Fruit fly (Drosophila melanogaster) whole organism, embryonic: ENCODE data around the gene CG31076.
A peak's percentile ranks its signal among the peaks of the same experiment; 100 is the strongest.

ENCODE experiments used
- B-H1 ChIP-seq: fragments of 200-800 bp; sonication (Bioruptor generic); IDR thresholded peaks from 3 replicates; pipeline ENCODE4 v1.3.6; 2022; ENCODE audit warnings: missing biosample characterization, missing genetic modification characterization
- CG10209 ChIP-seq: fragments of 200-800 bp; sonication (Bioruptor generic); optimal IDR thresholded peaks from 3 replicates; lab custom pipeline; 2017; ENCODE audit warnings: missing biosample characterization, mild to moderate bottlenecking, missing genetic modification characterization, missing genetic modification reagents
- CG11456 ChIP-seq: fragments of 200-800 bp; sonication (Bioruptor generic); IDR thresholded peaks from 3 replicates; pipeline ENCODE4 v1.3.6; 2022; ENCODE audit warnings: missing biosample characterization, missing genetic modification characterization
- CG18599 ChIP-seq: fragments of 200-800 bp; sonication (Bioruptor generic); optimal IDR thresholded peaks from 3 replicates; lab custom pipeline; 2017; ENCODE audit warnings: missing biosample characterization, missing genetic modification characterization, mild to moderate bottlenecking, moderate library complexity, missing genetic modification reagents
- CG30020 ChIP-seq: fragments of 200-800 bp; optimal IDR thresholded peaks from 2 replicates; lab custom pipeline; 2019; ENCODE audit warnings: missing biosample characterization, mild to moderate bottlenecking, missing genetic modification characterization, moderate library complexity
- CG34376 ChIP-seq: fragments of 200-800 bp; sonication (Bioruptor generic); optimal IDR thresholded peaks from 2 replicates; lab custom pipeline; 2018; ENCODE audit warnings: missing biosample characterization, mild to moderate bottlenecking, missing genetic modification characterization
- CG6765 ChIP-seq: fragments of 200-800 bp; sonication (Bioruptor generic); optimal IDR thresholded peaks from 3 replicates; lab custom pipeline; 2017; ENCODE audit warnings: missing biosample characterization, mild to moderate bottlenecking, missing genetic modification characterization
- D19B ChIP-seq: fragments of 200-800 bp; sonication (Bioruptor generic); optimal IDR thresholded peaks from 2 replicates; lab custom pipeline; 2017; ENCODE audit warnings: missing biosample characterization, mild to moderate bottlenecking, missing genetic modification characterization
- Doc2 ChIP-seq: fragments of 200-800 bp; sonication (Bioruptor generic); IDR thresholded peaks from 2 replicates; pipeline ENCODE4 v1.3.6; 2022; ENCODE audit warnings: missing biosample characterization, missing genetic modification characterization
- GATAe ChIP-seq: fragments of 200-800 bp; sonication (Bioruptor generic); conservative IDR thresholded peaks from 2 replicates; pipeline ENCODE4 v1.3.6; 2022; ENCODE audit warnings: missing biosample characterization, missing genetic modification characterization
- Hey ChIP-seq: fragments of 200-800 bp; sonication (Bioruptor generic); optimal IDR thresholded peaks from 3 replicates; lab custom pipeline; 2018; ENCODE audit warnings: missing biosample characterization, mild to moderate bottlenecking, missing genetic modification characterization
- Nf-YC ChIP-seq: fragments of 200-800 bp; optimal IDR thresholded peaks from 3 replicates; lab custom pipeline; 2019; ENCODE audit warnings: missing biosample characterization, mild to moderate bottlenecking, missing genetic modification characterization, moderate library complexity
- Optix ChIP-seq: fragments of 200-800 bp; sonication (Bioruptor generic); IDR thresholded peaks from 3 replicates; pipeline ENCODE4 v1.3.6; 2022; ENCODE audit warnings: missing biosample characterization, missing genetic modification characterization
- Sox100B ChIP-seq: fragments of 200-800 bp; sonication (Bioruptor generic); optimal IDR thresholded peaks from 3 replicates; lab custom pipeline; 2018; ENCODE audit warnings: missing biosample characterization, mild to moderate bottlenecking, missing genetic modification characterization
- caup ChIP-seq: fragments of 200-800 bp; sonication (Bioruptor generic); optimal IDR thresholded peaks from 3 replicates; lab custom pipeline; 2017; ENCODE audit warnings: missing biosample characterization, mild to moderate bottlenecking, missing genetic modification characterization, moderate library complexity; ENCODE audit not compliant: severe bottlenecking
- cwo ChIP-seq: fragments of 200-800 bp; sonication (Bioruptor generic); optimal IDR thresholded peaks from 3 replicates; lab custom pipeline; 2017; ENCODE audit warnings: missing biosample characterization, missing genetic modification characterization, mild to moderate bottlenecking, moderate library complexity, missing genetic modification reagents
- dimm ChIP-seq: fragments of 200-800 bp; sonication (Bioruptor generic); IDR thresholded peaks from 2 replicates; pipeline ENCODE4 v1.3.6; 2022; ENCODE audit warnings: missing biosample characterization, missing genetic modification characterization
- exex ChIP-seq: fragments of 200-800 bp; sonication (Bioruptor generic); optimal IDR thresholded peaks from 4 replicates; lab custom pipeline; 2018; ENCODE audit warnings: missing biosample characterization, mild to moderate bottlenecking, missing genetic modification characterization, moderate library complexity
- grn ChIP-seq: fragments of 200-800 bp; sonication (Bioruptor generic); optimal IDR thresholded peaks from 3 replicates; lab custom pipeline; 2017; ENCODE audit warnings: missing biosample characterization, missing genetic modification characterization
- gsb-n ChIP-seq: fragments of 200-800 bp; sonication (Bioruptor generic); optimal IDR thresholded peaks from 3 replicates; lab custom pipeline; 2018; ENCODE audit warnings: missing biosample characterization, mild to moderate bottlenecking, missing genetic modification characterization
- rib ChIP-seq: fragments of 200-800 bp; sonication (Bioruptor generic); IDR thresholded peaks from 2 replicates; pipeline ENCODE4 v1.3.6; 2022; ENCODE audit warnings: missing biosample characterization, missing genetic modification characterization
- sd ChIP-seq: fragments of 200-800 bp; sonication (Bioruptor generic); optimal IDR thresholded peaks from 3 replicates; lab custom pipeline; 2018; ENCODE audit warnings: missing biosample characterization, mild to moderate bottlenecking, missing genetic modification characterization, moderate library complexity
- sisA ChIP-seq: fragments of 200-800 bp; sonication (Bioruptor generic); IDR thresholded peaks from 2 replicates; pipeline ENCODE4 v1.3.6; 2022; ENCODE audit warnings: missing biosample characterization, missing genetic modification characterization
- sug ChIP-seq: fragments of 200-800 bp; optimal IDR thresholded peaks from 2 replicates; lab custom pipeline; 2019; ENCODE audit warnings: missing biosample characterization, mild to moderate bottlenecking, missing genetic modification characterization, moderate library complexity
- vnd ChIP-seq: fragments of 200-800 bp; sonication (Bioruptor generic); IDR thresholded peaks from 3 replicates; pipeline ENCODE4 v1.3.6; 2022; ENCODE audit warnings: missing biosample characterization, missing genetic modification characterization; ENCODE audit not compliant: partially characterized antibody
- wdn ChIP-seq: fragments of 200-800 bp; sonication (Bioruptor generic); IDR thresholded peaks from 2 replicates; pipeline ENCODE4 v1.3.6; 2022; ENCODE audit warnings: missing biosample characterization, missing genetic modification characterization
- yki ChIP-seq: fragments of >200 bp; optimal IDR thresholded peaks from 3 replicates; lab custom pipeline; 2018
- zfh1 ChIP-seq: fragments of 200-800 bp; sonication (Bioruptor generic); IDR thresholded peaks from 3 replicates; pipeline ENCODE4 v1.3.6; 2022; ENCODE audit warnings: missing biosample characterization, missing genetic modification characterization

The CG31076 gene

dm6 chr3R:27021278-27021677 is 31.6 kb upstream of the CG31076 start, which contains the start of gene CG6283:
TSS of gene CG6283 (minus strand) at chr3R:27021378.
- TF ChIP-seq sug (tag; lab: Kevin White, UChicago) (peak; percentile 28), B-H1 (GFP tag; lab: Robert Waterston, UW) (no peak)

dm6 chr3R:27019701-27020172 is 30.1 kb upstream of the CG31076 start, which contains the start of gene CG17191:
TSS of gene CG17191 (minus strand) at chr3R:27019751.
- TF ChIP-seq sd (tag; lab: Kevin White, UChicago) (peak; percentile 71), exex (tag; lab: Kevin White, UChicago) (peak; percentile 90), sug (tag; lab: Kevin White, UChicago) (peak; percentile 85), Hey (tag; lab: Kevin White, UChicago) (peak; percentile 45), grn (GFP tag; lab: Kevin White, UChicago) (peak; percentile 76), CG30020 (no peak), CG18599 (GFP tag; lab: Kevin White, UChicago) (peak; percentile 23), CG34376 (peak; percentile 64), zfh1 (GFP tag; lab: Robert Waterston, UW) (no peak), vnd (GFP tag; lab: Robert Waterston, UW) (0 out of 3 replicates have a peak, but pooled peaks have one; percentile 11)

DNA sequence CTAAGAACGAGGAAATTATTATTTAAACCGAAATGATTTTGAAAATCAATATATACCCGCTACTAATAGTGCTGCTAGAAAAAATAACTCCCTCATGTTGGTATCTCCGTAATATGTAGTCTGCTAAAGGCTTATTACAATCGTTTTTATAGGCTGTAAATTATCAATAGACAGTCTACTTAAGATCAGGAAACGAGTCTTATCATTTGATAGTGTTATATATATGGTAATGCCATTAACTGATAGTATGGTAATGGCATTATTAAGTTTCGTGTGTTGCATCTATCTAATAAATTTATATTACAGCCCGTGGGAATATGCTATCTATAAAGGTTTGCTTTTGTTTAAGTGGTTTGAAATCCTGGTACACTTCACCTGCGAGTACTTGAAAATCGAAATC is 28.5 kb upstream of the CG31076 start, which contains the start of gene CG17192:
TSS of gene CG17192 (minus strand) at position 101 of the 400 bp plus-strand sequence.
- TF ChIP-seq rib (GFP tag; lab: Robert Waterston, UW) (no peak), exex (tag; lab: Kevin White, UChicago) (peak; percentile 34), gsb-n (tag; lab: Kevin White, UChicago) (no peak)

DNA sequence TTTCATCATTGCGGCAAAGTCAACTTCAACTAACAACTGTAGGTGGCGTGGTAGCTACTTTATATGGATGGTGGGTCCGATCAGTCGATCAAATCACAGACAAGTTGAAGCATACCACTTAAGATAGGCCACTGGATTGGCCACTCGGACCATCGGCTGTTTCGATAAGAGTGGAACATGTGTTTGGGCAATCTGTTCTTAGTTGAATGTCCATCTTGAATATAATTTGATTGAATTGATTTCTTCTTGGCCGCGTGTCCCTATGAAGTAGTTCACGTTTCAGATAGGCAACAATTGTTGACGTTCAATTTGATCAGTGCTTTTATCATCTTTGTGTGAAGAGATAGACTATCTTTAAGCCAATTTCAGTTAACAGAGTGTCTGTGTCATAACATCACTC is 17.4 kb upstream of the CG31076 start, which contains the start of gene CG6295:
TSS of gene CG6295 (minus strand) at position 34 of the 400 bp plus-strand sequence.
- no peak for TF ChIP-seq Sox100B
- no peak for TF ChIP-seq Doc2 (GFP tag; lab: Robert Waterston, UW)
- peak; percentile 74 for TF ChIP-seq Hey (tag; lab: Kevin White, UChicago)
- TF ChIP-seq D19B, result no peak
- peak; percentile 69 for TF ChIP-seq cwo
- peak; percentile 47 for TF ChIP-seq exex (tag; lab: Kevin White, UChicago)
- peak; percentile 24 for TF ChIP-seq grn (GFP tag; lab: Kevin White, UChicago)

- TF ChIP-seq exex (tag; lab: Kevin White, UChicago) (peak; percentile 64), B-H1 (GFP tag; lab: Robert Waterston, UW) (no peak), CG6765 (no peak), CG11456 (GFP tag; lab: Robert Waterston, UW) (no peak), Nf-YC (tag; lab: Kevin White, UChicago) (no peak), GATAe (GFP tag; lab: Robert Waterston, UW) (peak; percentile 52), sisA (GFP tag; lab: Robert Waterston, UW) (no peak), caup (GFP tag; lab: Kevin White, UChicago) (no peak)
Measured at dm6 chr3R:27005338-27005737, 15.7 kb upstream of the CG31076 start, which contains the start of gene CG6296. TSS of gene CG6296 (minus strand) at chr3R:27005469.

- TF ChIP-seq dimm (no peak), yki (lab: Kevin White, UChicago) (no peak), Optix (GFP tag; lab: Robert Waterston, UW) (no peak), wdn (GFP tag; lab: Robert Waterston, UW) (no peak), CG10209 (GFP tag; lab: Kevin White, UChicago) (no peak), exex (tag; lab: Kevin White, UChicago) (peak; percentile 91)
Measured at dm6 chr3R:27002787-27003186, 13.1 kb upstream of the CG31076 start.
